Worm (Caenorhabditis elegans) whole organism, L4 larva: ENCODE data around the gene C24A3.1.

Experiments used
- D1046.2 ChIP-seq: fragments of 200-800 bp; sonication (Bioruptor generic); IDR thresholded peaks from 2 replicates; pipeline ENCODE4 v1.3.6; 2022; ENCODE audit warnings: missing genetic modification characterization, missing compliant biosample characterization
- F10B5.3 ChIP-seq: sonication (generic microtip); optimal IDR thresholded peaks from 2 replicates; lab custom pipeline; 2016; ENCODE audit warnings: mild to moderate bottlenecking, missing genetic modification characterization, missing compliant biosample characterization
- F26F4.8 ChIP-seq: fragments of 200-800 bp; sonication (Bioruptor generic); conservative IDR thresholded peaks from 2 replicates; pipeline ENCODE4 v1.3.6; 2022; ENCODE audit warnings: missing genetic modification characterization, missing compliant biosample characterization
- F44E2.7 ChIP-seq: fragments of 200-800 bp; sonication (Bioruptor generic); IDR thresholded peaks from 2 replicates; pipeline ENCODE4 v2.1.2; 2022; ENCODE audit warnings: missing genetic modification characterization, missing compliant biosample characterization
- F49E8.2 ChIP-seq: sonication (generic microtip); optimal IDR thresholded peaks from 2 replicates; lab custom pipeline; 2016; ENCODE audit warnings: missing compliant biosample characterization, mild to moderate bottlenecking, missing genetic modification characterization, borderline replicate concordance
- R02D3.7 ChIP-seq: fragments of 150-350 bp; sonication (generic microtip); optimal IDR thresholded peaks from 3 replicates; lab custom pipeline; 2014; ENCODE audit warnings: missing biosample characterization, missing genetic modification characterization
- T26A8.4 ChIP-seq: fragments of 200-800 bp; sonication (Bioruptor generic); IDR thresholded peaks from 2 replicates; pipeline ENCODE4 v1.3.6; 2022; ENCODE audit warnings: missing genetic modification characterization, missing compliant biosample characterization
- Y105C5A.15 ChIP-seq: fragments of 200-800 bp; sonication (Bioruptor generic); IDR thresholded peaks from 2 replicates; pipeline ENCODE4 v1.3.6; 2022; ENCODE audit warnings: missing genetic modification characterization, missing compliant biosample characterization
- aha-1 ChIP-seq: fragments of 150-350 bp; peaks from one replicate; lab custom pipeline; 2014; ENCODE audit warnings: missing biosample characterization, missing genetic modification characterization
- aly-2 ChIP-seq: sonication (generic microtip); optimal IDR thresholded peaks from 2 replicates; lab custom pipeline; 2018; ENCODE audit warnings: missing biosample characterization, missing genetic modification characterization
- ama-1 ChIP-seq: fragments of 150-350 bp; optimal IDR thresholded peaks from 2 replicates; lab custom pipeline; 2014; ENCODE audit warnings: inconsistent platforms, mixed read lengths
- arid-1 ChIP-seq: fragments of 200-800 bp; sonication (Bioruptor generic); conservative IDR thresholded peaks from 2 replicates; pipeline ENCODE4 v1.3.6; 2022; ENCODE audit warnings: missing genetic modification reagents, missing genetic modification characterization, missing compliant biosample characterization
- attf-4 ChIP-seq: sonication (generic microtip); optimal IDR thresholded peaks from 3 replicates; lab custom pipeline; 2017; ENCODE audit warnings: missing biosample characterization, missing genetic modification characterization
- ceh-28 ChIP-seq: fragments of 150-350 bp; optimal IDR thresholded peaks from 2 replicates; lab custom pipeline; 2014; ENCODE audit warnings: missing biosample characterization, missing genetic modification reagents, missing genetic modification characterization
- ceh-44 ChIP-seq: fragments of 200-800 bp; sonication (Bioruptor generic); IDR thresholded peaks from 2 replicates; pipeline ENCODE4 v1.3.6; 2022; ENCODE audit warnings: missing genetic modification reagents, missing genetic modification characterization, missing compliant biosample characterization
- ceh-82 ChIP-seq: sonication (generic microtip); optimal IDR thresholded peaks from 2 replicates; lab custom pipeline; 2017; ENCODE audit warnings: missing biosample characterization, missing genetic modification characterization
- cey-2 ChIP-seq: sonication (generic microtip); optimal IDR thresholded peaks from 3 replicates; lab custom pipeline; 2017; ENCODE audit warnings: missing genetic modification characterization, mild to moderate bottlenecking, missing compliant biosample characterization, antibody characterized with exemption, borderline replicate concordance; ENCODE audit not compliant: insufficient read depth
- ctbp-1 ChIP-seq: fragments of 200-800 bp; sonication (Bioruptor generic); IDR thresholded peaks from 2 replicates; pipeline ENCODE4 v1.3.6; 2022; ENCODE audit warnings: missing genetic modification reagents, missing genetic modification characterization, missing compliant biosample characterization
- daf-19 ChIP-seq: fragments of 200-800 bp; sonication (Bioruptor generic); conservative IDR thresholded peaks from 2 replicates; pipeline ENCODE4 v1.3.6; 2022; ENCODE audit warnings: missing genetic modification characterization, missing compliant biosample characterization
- daf-8 ChIP-seq: fragments of 200-800 bp; sonication (Bioruptor generic); IDR thresholded peaks from 2 replicates; pipeline ENCODE4 v1.3.6; 2022; ENCODE audit warnings: missing genetic modification characterization, missing compliant biosample characterization
- dmd-6 ChIP-seq: fragments of 200-800 bp; sonication (Bioruptor generic); IDR thresholded peaks from 2 replicates; pipeline ENCODE4 v1.3.6; 2022; ENCODE audit warnings: missing genetic modification reagents, missing genetic modification characterization, missing compliant biosample characterization
- dmd-8 ChIP-seq: fragments of 200-800 bp; sonication (Bioruptor generic); IDR thresholded peaks from 2 replicates; pipeline ENCODE4 v1.3.6; 2022; ENCODE audit warnings: missing genetic modification characterization, missing compliant biosample characterization
- dpl-1 ChIP-seq: fragments of 150-350 bp; optimal IDR thresholded peaks from 2 replicates; lab custom pipeline; 2014; ENCODE audit warnings: missing biosample characterization, missing genetic modification reagents, missing genetic modification characterization
- duxl-1 ChIP-seq: sonication (generic microtip); optimal IDR thresholded peaks from 2 replicates; lab custom pipeline; 2016; ENCODE audit warnings: mild to moderate bottlenecking, missing genetic modification characterization, moderate library complexity, missing compliant biosample characterization; ENCODE audit not compliant: poor library complexity
- hlh-11 ChIP-seq: fragments of 200-800 bp; sonication (Bioruptor generic); optimal IDR thresholded peaks from 2 replicates; lab custom pipeline; 2018; ENCODE audit warnings: mild to moderate bottlenecking, missing genetic modification characterization, missing compliant biosample characterization
- hlh-30 ChIP-seq: sonication (generic microtip); optimal IDR thresholded peaks from 2 replicates; lab custom pipeline; 2017; ENCODE audit warnings: antibody characterized with exemption, mild to moderate bottlenecking, missing genetic modification characterization, missing compliant biosample characterization; ENCODE audit not compliant: insufficient read depth
- hmg-1.1 ChIP-seq: fragments of 200-800 bp; sonication (Bioruptor generic); IDR thresholded peaks from 2 replicates; pipeline ENCODE4 v1.3.6; 2022; ENCODE audit warnings: missing genetic modification reagents, missing genetic modification characterization, missing compliant biosample characterization
- lir-3 ChIP-seq: sonication (generic microtip); optimal IDR thresholded peaks from 2 replicates; lab custom pipeline; 2016; ENCODE audit warnings: mild to moderate bottlenecking, missing genetic modification characterization, missing compliant biosample characterization
- lsy-2 ChIP-seq, 2 experiments: fragments of 150-350 bp in 1 of 2; sonication (generic microtip) in 1 of 2; optimal IDR thresholded peaks; 2 replicates each; lab custom pipeline; 2014 to 2017; ENCODE audit warnings: missing biosample characterization in 2 of 2, missing genetic modification characterization in 2 of 2
- madf-5 ChIP-seq, 2 experiments: fragments of 200-800 bp; sonication (Bioruptor generic); IDR thresholded peaks; 2 replicates each; pipeline ENCODE4 v1.3.6; 2022; ENCODE audit warnings: missing compliant biosample characterization in 2 of 2, missing genetic modification characterization in 2 of 2
- madf-9 ChIP-seq: fragments of 200-800 bp; sonication (Bioruptor generic); conservative IDR thresholded peaks from 2 replicates; pipeline ENCODE4 v1.3.6; 2022; ENCODE audit warnings: missing genetic modification reagents, missing genetic modification characterization, missing compliant biosample characterization
- mdl-1 ChIP-seq, 2 experiments: fragments of 150-350 bp in 1 of 2; sonication (generic microtip) in 1 of 2; optimal IDR thresholded peaks; 2 replicates each; lab custom pipeline; 2014 to 2017; ENCODE audit warnings: missing biosample characterization in 2 of 2, missing genetic modification characterization in 2 of 2
- mdt-29 ChIP-seq: fragments of 200-800 bp; sonication (Bioruptor generic); IDR thresholded peaks from 2 replicates; pipeline ENCODE4 v1.3.6; 2022; ENCODE audit warnings: missing genetic modification reagents, missing genetic modification characterization, missing compliant biosample characterization
- nhr-11 ChIP-seq: fragments of 150-350 bp; optimal IDR thresholded peaks from 2 replicates; lab custom pipeline; 2014; ENCODE audit warnings: missing biosample characterization, missing genetic modification characterization
- nhr-25 ChIP-seq: sonication (generic microtip); optimal IDR thresholded peaks from 2 replicates; lab custom pipeline; 2017; ENCODE audit warnings: missing genetic modification characterization, mild to moderate bottlenecking, missing compliant biosample characterization, antibody characterized with exemption, moderate library complexity, borderline replicate concordance; ENCODE audit not compliant: insufficient read depth
- nhr-28 ChIP-seq: fragments of 150-350 bp; optimal IDR thresholded peaks from 2 replicates; lab custom pipeline; 2014; ENCODE audit warnings: missing biosample characterization, missing genetic modification characterization
- nhr-6 ChIP-seq: fragments of 150-350 bp; optimal IDR thresholded peaks from 2 replicates; lab custom pipeline; 2014; ENCODE audit warnings: missing biosample characterization, missing genetic modification characterization
- nhr-77 ChIP-seq: fragments of 150-350 bp; optimal IDR thresholded peaks from 2 replicates; lab custom pipeline; 2014; ENCODE audit warnings: missing biosample characterization, missing genetic modification characterization
- pha-4 ChIP-seq, 2 experiments: fragments of 150-350 bp in 1 of 2; fragments of 200-800 bp in 1 of 2; sonication (Bioruptor generic) in 1 of 2; IDR thresholded peaks in 1 of 2; optimal IDR thresholded peaks in 1 of 2; 2 replicates each; pipeline versions ENCODE4 v1.3.6 to Lab custom; 2014 to 2022; ENCODE audit warnings: missing genetic modification characterization in 2 of 2, missing genetic modification reagents in 2 of 2, missing biosample characterization in 1 of 2, missing compliant biosample characterization in 1 of 2
- pqm-1 ChIP-seq: sonication (generic microtip); optimal IDR thresholded peaks from 2 replicates; lab custom pipeline; 2017; ENCODE audit warnings: missing biosample characterization, missing genetic modification characterization
- rbr-2 ChIP-seq: sonication (generic microtip); optimal IDR thresholded peaks from 2 replicates; lab custom pipeline; 2016; ENCODE audit warnings: missing genotype, missing genetic modification characterization, missing compliant biosample characterization
- saeg-2 ChIP-seq: fragments of 200-800 bp; sonication (Bioruptor generic); IDR thresholded peaks from 2 replicates; pipeline ENCODE4 v1.3.6; 2022; ENCODE audit warnings: missing genetic modification reagents, missing genetic modification characterization, missing compliant biosample characterization
- set-16 ChIP-seq: fragments of 200-800 bp; sonication (Bioruptor generic); IDR thresholded peaks from 2 replicates; pipeline ENCODE4 v1.3.6; 2022; ENCODE audit warnings: missing genetic modification reagents, missing genetic modification characterization, missing compliant biosample characterization
- snpc-4 ChIP-seq: fragments of 150-350 bp; optimal IDR thresholded peaks from 2 replicates; lab custom pipeline; 2014; ENCODE audit warnings: missing biosample characterization, missing genetic modification characterization
- spr-3 ChIP-seq: fragments of 200-800 bp; sonication (Bioruptor generic); optimal IDR thresholded peaks from 2 replicates; lab custom pipeline; 2018; ENCODE audit warnings: mild to moderate bottlenecking, missing genetic modification characterization, missing compliant biosample characterization
- unc-62 ChIP-seq, 3 experiments: fragments of 150-350 bp in 1 of 3; sonication (generic microtip); optimal IDR thresholded peaks in 2 of 3; peaks in 1 of 3; 1 replicate in 1 of 3; 2 replicates in 2 of 3; lab custom pipeline; 2014 to 2017; ENCODE audit warnings: missing biosample characterization in 3 of 3, missing genetic modification characterization in 3 of 3, missing genetic modification reagents in 3 of 3, missing genotype in 1 of 3
- zag-1 ChIP-seq: fragments of 150-350 bp; optimal IDR thresholded peaks from 2 replicates; lab custom pipeline; 2014; ENCODE audit warnings: missing biosample characterization, missing genetic modification characterization
- ztf-7 ChIP-seq: fragments of 150-350 bp; optimal IDR thresholded peaks from 2 replicates; lab custom pipeline; 2014; ENCODE audit warnings: missing biosample characterization, missing genetic modification characterization

Gene C24A3.1

ce11 chrX:8969111-8970048 is 29.5 kb upstream of the C24A3.1 start (continued):
- TF ChIP-seq hlh-30 (tag; lab: Kevin White, UChicago): peak; percentile 27
- TF ChIP-seq lsy-2 (tag; optimal IDR thresholded peaks at IDR 0.05; lab: Kevin White, UChicago): peak in 1 of 2 experiments; percentile 12
- 0 out of 2 replicates have a peak, but pooled peaks have one; percentile 18 for TF ChIP-seq arid-1
- peak; percentile 24 for TF ChIP-seq rbr-2 (tag; lab: Kevin White, UChicago)
- peak; percentile 31; the same call in 1 of the 2 replicates for TF ChIP-seq saeg-2 (GFP tag; lab: Robert Waterston, UW)
- TF ChIP-seq madf-5 (GFP tag; IDR thresholded peaks at IDR 0.05; lab: Robert Waterston, UW): no peak
- TF ChIP-seq lir-3 (tag; lab: Kevin White, UChicago): peak; percentile 63
- TF ChIP-seq F26F4.8 (GFP tag; lab: Robert Waterston, UW): no peak
- no peak for TF ChIP-seq Y105C5A.15
- no peak for TF ChIP-seq spr-3 (GFP tag; lab: Kevin White, UChicago)
- TF ChIP-seq ceh-28 (tag; lab: Kevin White, UChicago): no peak
- TF ChIP-seq pqm-1: no peak
- TF ChIP-seq set-16 (GFP tag; lab: Robert Waterston, UW): no peak
- TF ChIP-seq nhr-25 (tag; lab: Kevin White, UChicago): peak; percentile 12
- no peak for TF ChIP-seq nhr-77 (tag; lab: Kevin White, UChicago)
- TF ChIP-seq mdl-1 (tag; optimal IDR thresholded peaks at IDR 0.05; lab: Kevin White, UChicago): no peak
- TF ChIP-seq unc-62 (GFP tag; optimal IDR thresholded peaks at IDR 0.05 in 1 of 2; lab: Kevin White, UChicago): no peak
- TF ChIP-seq unc-62 (tag; optimal IDR thresholded peaks at IDR 0.05; lab: Kevin White, UChicago): no peak
- no peak for TF ChIP-seq T26A8.4 (GFP tag; lab: Robert Waterston, UW)
- peak; percentile 41 for TF ChIP-seq ztf-7 (tag; lab: Kevin White, UChicago)
- TF ChIP-seq dmd-6 (GFP tag; lab: Robert Waterston, UW): no peak
- TF ChIP-seq nhr-6 (tag; lab: Kevin White, UChicago): no peak
- no peak for TF ChIP-seq ama-1 (lab: Kevin White, UChicago)
- TF ChIP-seq zag-1 (tag; lab: Kevin White, UChicago): no peak
- TF ChIP-seq F10B5.3: peak; percentile 7
- no peak for TF ChIP-seq nhr-11 (tag; lab: Kevin White, UChicago)
- TF ChIP-seq hlh-11: no peak
- no peak for TF ChIP-seq R02D3.7 (tag; lab: Kevin White, UChicago)
- no peak for TF ChIP-seq nhr-28 (tag; lab: Kevin White, UChicago)
- no peak; the same call in 1 of the 2 replicates for TF ChIP-seq daf-19 (GFP tag; lab: Robert Waterston, UW)
- peak; percentile 8 for TF ChIP-seq F49E8.2 (tag; lab: Kevin White, UChicago)
- peak; percentile 51; the same call in 1 of the 2 replicates for TF ChIP-seq madf-9 (GFP tag; lab: Robert Waterston, UW)
- peak; percentile 42 for TF ChIP-seq ctbp-1 (GFP tag; lab: Robert Waterston, UW)
- no peak; the same call in 1 of the 2 replicates for TF ChIP-seq ceh-44 (GFP tag; lab: Robert Waterston, UW)
- no peak for TF ChIP-seq cey-2 (tag; lab: Kevin White, UChicago)
- no peak for TF ChIP-seq aly-2 (tag; lab: Kevin White, UChicago)
- TF ChIP-seq ceh-82: no peak
- TF ChIP-seq D1046.2 (GFP tag; lab: Robert Waterston, UW): peak; percentile 5; the same call in 1 of the 2 replicates
- peak; percentile 66 for TF ChIP-seq hmg-1.1
- peak; percentile 53 for TF ChIP-seq aha-1
- TF ChIP-seq snpc-4 (tag; lab: Kevin White, UChicago): no peak
- TF ChIP-seq pha-4 (GFP tag; IDR thresholded peaks at IDR 0.05; lab: Robert Waterston, UW): peak; percentile 51; the same call in 1 of the 2 replicates
- no peak for TF ChIP-seq pha-4 (tag; optimal IDR thresholded peaks at IDR 0.05; lab: Kevin White, UChicago)
- TF ChIP-seq F44E2.7 (GFP tag; lab: Robert Waterston, UW): 0 out of 2 replicates have a peak, but pooled peaks have one; percentile 32
- TF ChIP-seq attf-4 (tag; lab: Kevin White, UChicago): no peak
- no peak for TF ChIP-seq dmd-8
- no peak for TF ChIP-seq daf-8 (GFP tag; lab: Robert Waterston, UW)
- TF ChIP-seq dpl-1 (GFP tag; lab: Kevin White, UChicago): peak; percentile 16
- no peak for TF ChIP-seq duxl-1 (tag; lab: Kevin White, UChicago)
- no peak for TF ChIP-seq mdt-29 (GFP tag; lab: Robert Waterston, UW)
